Fruit fly (Drosophila melanogaster) whole organism: ENCODE data around the gene CG5455.

Experiments used
- CG8478 ChIP-seq: fragments of >200 bp; optimal IDR thresholded peaks from 2 replicates; lab custom pipeline; 2018; ENCODE audit warnings: inconsistent platforms
- Dll ChIP-seq: fragments of >200 bp; optimal IDR thresholded peaks from 2 replicates; lab custom pipeline; 2017
- EcR ChIP-seq, 2 experiments: fragments of >200 bp; optimal IDR thresholded peaks; 2 replicates each; lab custom pipeline; 2017; ENCODE audit warnings: missing biosample characterization in 2 of 2, missing genetic modification characterization in 2 of 2, missing genetic modification reagents in 2 of 2
- pan ChIP-seq: fragments of >200 bp; optimal IDR thresholded peaks from 2 replicates; lab custom pipeline; 2017
- psq ChIP-seq: fragments of >200 bp; optimal IDR thresholded peaks from 2 replicates; lab custom pipeline; 2017
- usp ChIP-seq: fragments of >200 bp; optimal IDR thresholded peaks from 2 replicates; lab custom pipeline; 2017; ENCODE audit warnings: missing biosample characterization, missing genetic modification characterization, mixed read lengths

The CG5455 gene

DNA sequence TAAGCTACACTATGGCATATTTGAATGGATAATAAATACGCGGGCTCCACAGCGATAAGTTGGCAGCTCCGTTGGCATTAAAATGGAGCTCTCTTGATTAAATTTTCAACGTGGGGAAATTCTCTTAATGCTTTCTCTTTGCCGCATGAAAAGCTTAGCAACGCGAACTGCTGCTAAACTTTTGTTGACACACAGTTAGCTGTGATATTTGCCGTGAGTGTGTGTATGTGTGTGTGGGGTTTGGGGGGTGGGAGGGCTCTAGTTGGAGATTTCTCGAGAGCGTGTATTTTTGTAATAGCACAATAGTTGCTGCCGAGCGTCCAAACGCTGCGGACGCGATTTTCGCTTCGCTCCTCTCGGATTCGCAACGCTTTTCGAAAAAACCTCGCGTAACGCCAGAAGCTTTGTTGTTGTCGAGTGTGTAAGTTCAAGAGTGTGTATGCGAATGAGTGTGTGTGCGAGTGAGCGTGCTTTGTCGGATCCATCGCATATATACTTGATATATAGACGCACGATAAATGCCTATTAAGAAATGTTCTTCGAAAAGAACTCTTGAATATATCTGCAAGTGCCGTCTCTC, at the start of gene CG5455:
Gene CG5455, plus strand, starts transcription at position 302 of the 580 bp plus-strand sequence.
- TF ChIP-seq CG8478 (lab: Kevin White, UChicago) (no peak), EcR (GFP tag; optimal IDR thresholded peaks at IDR 0.05; lab: Kevin White, UChicago) (no peak), Dll (lab: Kevin White, UChicago) (no peak), pan (lab: Kevin White, UChicago) (no peak), psq (lab: Kevin White, UChicago) (no peak), usp (GFP tag; lab: Kevin White, UChicago) (no peak)

DNA sequence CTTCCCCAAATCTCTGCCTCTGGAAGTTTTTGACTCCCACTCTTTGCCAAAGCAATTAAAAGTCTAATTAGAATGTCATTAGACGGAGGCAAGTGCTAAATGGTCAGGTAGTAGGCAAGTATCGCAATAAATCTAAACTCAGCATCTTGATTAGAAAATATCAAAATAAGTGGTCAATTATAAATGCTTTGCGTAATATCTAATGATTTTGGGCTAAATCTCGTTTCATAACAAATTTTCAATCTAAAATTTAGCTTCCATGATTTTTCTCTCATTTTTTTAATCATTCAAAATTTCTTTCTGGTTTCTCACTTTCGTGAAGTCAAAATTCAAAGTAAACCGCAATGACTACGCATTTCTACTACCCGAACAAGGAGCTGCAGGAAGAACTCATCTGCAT, 47.5 kb upstream of the CG5455 start, which contains the start of gene Ald2:
Gene Ald2, plus strand, starts transcription at position 301 of the 400 bp plus-strand sequence.
- TF ChIP-seq usp (GFP tag; lab: Kevin White, UChicago) (no peak), EcR (GFP tag; optimal IDR thresholded peaks at IDR 0.05; lab: Kevin White, UChicago) (no peak), CG8478 (lab: Kevin White, UChicago) (no peak), Dll (lab: Kevin White, UChicago) (no peak), pan (lab: Kevin White, UChicago) (no peak), psq (lab: Kevin White, UChicago) (no peak)

DNA sequence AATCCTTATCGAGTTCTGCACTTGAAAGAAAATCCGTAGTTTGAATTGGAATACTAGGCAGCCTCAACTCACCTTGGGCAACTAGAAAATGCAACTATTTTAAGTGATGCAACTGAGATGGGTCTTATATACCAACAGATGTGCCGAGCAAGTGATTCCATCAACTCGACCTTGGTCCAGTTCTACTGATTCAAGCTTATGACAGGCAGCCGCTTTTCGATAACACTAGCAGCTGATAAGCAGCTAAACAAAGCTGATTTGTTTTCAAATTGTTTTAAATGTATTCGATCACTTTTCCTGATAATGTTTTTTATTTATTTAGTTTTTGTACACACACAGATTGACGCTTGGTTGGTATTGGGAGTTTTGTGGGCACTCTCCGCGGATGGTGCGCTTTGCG, 36.3 kb upstream of the CG5455 start, which contains the start of gene CG6503:
Gene CG6503, minus strand, starts transcription at position 101 of the 400 bp plus-strand sequence.
- TF ChIP-seq CG8478 (lab: Kevin White, UChicago) (no peak), psq (lab: Kevin White, UChicago) (no peak), Dll (lab: Kevin White, UChicago) (no peak), EcR (GFP tag; optimal IDR thresholded peaks at IDR 0.05; lab: Kevin White, UChicago) (no peak), usp (GFP tag; lab: Kevin White, UChicago) (no peak), pan (lab: Kevin White, UChicago) (no peak)

DNA sequence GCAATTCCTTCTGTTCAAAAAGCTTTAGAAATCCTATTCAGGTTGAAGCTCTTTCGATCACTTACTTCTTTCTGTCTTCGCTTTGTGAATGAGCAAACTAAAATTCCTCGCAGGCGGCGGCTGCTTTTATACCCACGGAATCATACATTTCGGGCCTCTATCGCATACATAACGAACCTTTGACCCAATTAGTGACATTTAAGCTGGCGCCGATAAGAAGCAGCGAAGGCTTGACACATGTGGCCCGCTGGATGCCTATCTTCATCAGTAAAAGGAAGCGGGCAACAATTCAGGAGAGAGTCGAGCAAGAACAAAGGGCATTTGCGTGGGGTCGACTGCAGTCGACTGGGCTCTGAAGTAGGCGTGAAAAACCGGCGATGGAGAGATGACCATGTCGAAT, 35.6 kb upstream of the CG5455 start, which contains the start of gene CG34291:
Gene CG34291, minus strand, starts transcription at position 101 of the 400 bp plus-strand sequence.
- no peak for TF ChIP-seq Dll (lab: Kevin White, UChicago)
- TF ChIP-seq psq (lab: Kevin White, UChicago), result no peak
- no peak for TF ChIP-seq EcR (GFP tag; optimal IDR thresholded peaks at IDR 0.05; lab: Kevin White, UChicago)

DNA sequence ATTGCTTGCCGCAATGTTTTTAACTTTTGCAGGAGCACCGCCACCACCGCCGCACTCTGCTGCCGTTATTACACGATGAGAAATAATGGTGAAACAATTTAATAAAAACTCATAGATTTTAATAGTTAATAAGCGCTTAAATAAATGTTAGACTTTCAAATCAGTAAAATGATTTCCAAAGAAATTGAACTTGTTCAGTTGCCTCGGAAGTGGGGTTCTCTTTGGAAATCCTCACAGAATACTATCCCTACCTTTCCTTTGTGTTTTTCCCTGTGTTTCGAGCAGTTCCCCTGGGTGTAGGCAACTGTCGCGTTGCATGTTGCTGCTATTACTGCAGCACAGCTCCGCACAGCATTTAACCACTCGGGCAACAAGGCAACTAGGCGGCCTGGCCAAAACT, 33.1 kb upstream of the CG5455 start:
- no peak for TF ChIP-seq usp (GFP tag; lab: Kevin White, UChicago)
- no peak for TF ChIP-seq Dll (lab: Kevin White, UChicago)
- TF ChIP-seq CG8478 (lab: Kevin White, UChicago), result no peak
- no peak for TF ChIP-seq pan (lab: Kevin White, UChicago)
- no peak for TF ChIP-seq EcR (GFP tag; optimal IDR thresholded peaks at IDR 0.05; lab: Kevin White, UChicago)

DNA sequence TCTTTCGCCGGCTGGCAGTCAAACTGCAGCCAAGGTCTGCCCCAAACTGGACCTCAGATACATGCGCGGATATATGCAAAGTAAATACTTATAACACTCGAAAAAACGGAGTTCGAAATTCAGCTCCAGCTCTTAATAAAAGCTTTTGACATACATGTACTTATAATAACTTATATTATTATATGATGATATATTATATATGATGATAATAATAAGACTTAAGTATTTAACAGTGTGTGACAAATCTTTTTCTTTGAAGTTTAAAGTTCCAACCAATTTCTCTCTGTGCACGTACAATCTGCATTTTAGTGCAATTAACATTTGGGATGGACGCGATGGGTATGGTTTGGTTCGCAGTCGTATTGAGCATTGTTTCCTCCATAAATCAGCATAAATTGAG, 31.7 kb upstream of the CG5455 start:
- TF ChIP-seq pan (lab: Kevin White, UChicago) (no peak), CG8478 (lab: Kevin White, UChicago) (no peak), Dll (lab: Kevin White, UChicago) (no peak), psq (lab: Kevin White, UChicago) (no peak), usp (GFP tag; lab: Kevin White, UChicago) (no peak), EcR (GFP tag; optimal IDR thresholded peaks at IDR 0.05; lab: Kevin White, UChicago) (no peak)

DNA sequence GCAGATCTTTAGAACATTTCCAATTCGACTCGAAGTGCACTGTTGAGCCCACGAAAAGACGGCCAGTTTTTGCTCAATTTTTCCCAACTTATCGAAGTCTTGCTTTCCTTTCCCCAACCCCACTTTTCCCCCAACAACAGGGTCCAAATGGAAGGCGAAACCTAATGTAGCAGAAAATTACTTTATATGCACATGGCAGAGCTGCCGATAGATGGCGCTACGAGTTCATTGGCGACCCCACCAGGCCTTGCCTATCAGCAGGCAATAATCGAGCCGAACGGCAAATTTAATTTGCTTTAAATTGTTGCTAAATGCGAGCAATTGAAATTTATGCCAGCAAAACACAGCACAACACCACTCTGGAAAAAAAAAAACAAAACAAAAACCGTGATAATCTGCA, 28.8 kb upstream of the CG5455 start:
- TF ChIP-seq usp (GFP tag; lab: Kevin White, UChicago) (no peak), pan (lab: Kevin White, UChicago) (no peak), EcR (GFP tag; optimal IDR thresholded peaks at IDR 0.05; lab: Kevin White, UChicago) (no peak), CG8478 (lab: Kevin White, UChicago) (no peak), psq (lab: Kevin White, UChicago) (no peak), Dll (lab: Kevin White, UChicago) (no peak)

DNA sequence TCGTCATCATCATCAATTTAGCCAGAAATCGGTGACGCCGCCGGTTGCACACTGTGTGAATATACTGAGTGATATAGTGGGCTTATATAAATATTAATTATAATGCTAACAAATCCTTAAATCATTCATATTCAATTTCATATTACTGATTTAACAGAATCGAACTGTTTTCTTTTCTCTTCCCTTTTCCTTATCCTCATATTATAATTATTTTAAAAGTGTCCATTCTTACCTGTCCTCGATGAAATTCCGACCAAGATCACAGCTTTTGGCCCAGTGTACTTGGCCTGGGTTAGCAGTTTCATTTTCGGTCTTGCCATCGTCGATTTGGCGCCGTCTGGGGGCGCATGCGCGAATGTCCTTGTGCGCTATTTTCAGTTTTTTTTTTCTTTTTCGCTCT, 28.3 kb upstream of the CG5455 start:
- TF ChIP-seq pan (lab: Kevin White, UChicago), result no peak
- no peak for TF ChIP-seq usp (GFP tag; lab: Kevin White, UChicago)
- no peak for TF ChIP-seq EcR (GFP tag; optimal IDR thresholded peaks at IDR 0.05; lab: Kevin White, UChicago)
- no peak for TF ChIP-seq psq (lab: Kevin White, UChicago)
- TF ChIP-seq CG8478 (lab: Kevin White, UChicago), result no peak

DNA sequence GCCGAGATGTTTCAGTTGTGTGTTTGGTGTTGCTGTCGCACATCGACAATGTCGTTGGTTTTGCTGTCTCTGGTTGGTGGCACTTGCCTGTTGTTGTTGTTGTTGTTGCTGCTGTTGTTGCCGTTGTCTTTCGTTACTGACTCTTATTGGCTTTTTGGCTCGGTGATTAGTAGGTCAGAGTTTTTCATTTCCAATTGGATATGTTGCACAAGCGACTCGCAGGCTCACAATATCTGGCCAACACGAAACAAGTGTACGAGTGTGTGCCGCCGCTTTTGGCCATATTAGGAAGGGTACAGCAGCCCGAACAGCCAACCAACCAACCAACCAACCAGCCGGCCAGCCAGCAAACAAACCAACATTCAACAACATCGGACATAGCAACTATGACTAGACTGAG, 27.6 kb upstream of the CG5455 start:
- TF ChIP-seq psq (lab: Kevin White, UChicago) (no peak), pan (lab: Kevin White, UChicago) (no peak), Dll (lab: Kevin White, UChicago) (no peak), usp (GFP tag; lab: Kevin White, UChicago) (no peak), CG8478 (lab: Kevin White, UChicago) (no peak), EcR (GFP tag; optimal IDR thresholded peaks at IDR 0.05; lab: Kevin White, UChicago) (no peak)

DNA sequence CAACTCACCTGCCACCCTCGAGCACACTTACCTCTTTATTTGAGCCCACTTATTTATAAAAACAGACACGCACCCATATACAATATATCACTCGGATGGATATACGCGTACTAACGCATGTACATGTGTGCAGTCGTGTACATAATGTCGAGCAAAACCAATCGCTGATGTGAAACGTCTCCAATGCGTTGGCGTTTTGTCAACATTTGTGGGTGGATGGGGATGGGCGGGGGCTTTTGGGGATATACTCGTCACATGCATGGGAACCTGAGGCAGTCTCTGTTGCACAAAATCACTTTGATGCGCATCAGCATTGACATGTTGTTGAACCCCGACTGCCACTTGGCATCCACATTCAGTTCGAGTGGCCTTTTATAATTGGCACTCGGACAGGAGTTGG, 25.3 kb upstream of the CG5455 start:
- no peak for TF ChIP-seq EcR (GFP tag; optimal IDR thresholded peaks at IDR 0.05; lab: Kevin White, UChicago)
- no peak for TF ChIP-seq Dll (lab: Kevin White, UChicago)
- TF ChIP-seq CG8478 (lab: Kevin White, UChicago), result no peak
- no peak for TF ChIP-seq usp (GFP tag; lab: Kevin White, UChicago)
- TF ChIP-seq psq (lab: Kevin White, UChicago), result no peak
- TF ChIP-seq pan (lab: Kevin White, UChicago), result no peak

DNA sequence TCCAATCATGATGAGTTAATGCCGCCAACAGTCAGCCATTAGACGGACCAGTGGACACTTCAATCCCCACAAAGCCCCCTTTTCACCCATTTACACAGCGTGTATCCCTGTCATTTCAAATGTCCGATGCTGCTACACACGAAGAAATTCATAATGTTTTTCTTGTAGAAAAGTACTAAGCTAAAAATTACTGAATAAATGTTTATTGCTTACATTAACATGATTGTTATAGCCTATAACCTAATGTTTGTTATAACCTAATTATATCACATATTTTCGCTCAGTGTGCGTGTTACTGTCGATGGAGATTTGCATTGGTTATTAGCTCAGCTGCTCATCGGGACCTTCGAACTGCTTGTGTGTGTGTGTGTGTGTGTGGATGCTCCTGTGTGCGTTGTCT, 24.8 kb upstream of the CG5455 start:
- TF ChIP-seq Dll (lab: Kevin White, UChicago), result no peak
- TF ChIP-seq CG8478 (lab: Kevin White, UChicago), result no peak
- TF ChIP-seq pan (lab: Kevin White, UChicago), result no peak
- TF ChIP-seq usp (GFP tag; lab: Kevin White, UChicago), result no peak
- no peak for TF ChIP-seq psq (lab: Kevin White, UChicago)
- TF ChIP-seq EcR (GFP tag; optimal IDR thresholded peaks at IDR 0.05; lab: Kevin White, UChicago), result no peak
